Fruit fly (Drosophila melanogaster) whole organism, embryonic: Measurements from ENCODE around the gene rogdi.

ENCODE experiments used
- Ada2b ChIP-seq: fragments of 200-800 bp; sonication (Bioruptor generic); IDR thresholded peaks from 2 replicates; pipeline ENCODE4 v1.3.6; 2022; ENCODE audit warnings: missing biosample characterization, missing genetic modification characterization
- CG10274 ChIP-seq: fragments of 200-800 bp; sonication (Bioruptor generic); optimal IDR thresholded peaks from 3 replicates; lab custom pipeline; 2017; ENCODE audit warnings: missing biosample characterization, mild to moderate bottlenecking, missing genetic modification characterization
- CG10959 ChIP-seq: fragments of 200-800 bp; sonication (Bioruptor generic); IDR thresholded peaks from 2 replicates; pipeline ENCODE4 v1.3.6; 2022; ENCODE audit warnings: missing biosample characterization, missing genetic modification characterization
- CG10979 ChIP-seq: fragments of 200-800 bp; sonication (Bioruptor generic); optimal IDR thresholded peaks from 2 replicates; lab custom pipeline; 2018; ENCODE audit warnings: missing biosample characterization, mild to moderate bottlenecking, missing genetic modification characterization, moderate library complexity
- CG11456 ChIP-seq: fragments of 200-800 bp; sonication (Bioruptor generic); IDR thresholded peaks from 3 replicates; pipeline ENCODE4 v1.3.6; 2022; ENCODE audit warnings: missing biosample characterization, missing genetic modification characterization
- CG12219 ChIP-seq: fragments of 200-800 bp; sonication (Bioruptor generic); optimal IDR thresholded peaks from 3 replicates; lab custom pipeline; 2018; ENCODE audit warnings: missing biosample characterization, mild to moderate bottlenecking, missing genetic modification characterization
- CG12769 ChIP-seq: fragments of 200-800 bp; sonication (Bioruptor generic); optimal IDR thresholded peaks from 2 replicates; lab custom pipeline; 2019; ENCODE audit warnings: missing biosample characterization, mild to moderate bottlenecking, missing genetic modification characterization, moderate library complexity
- CG13123 ChIP-seq: fragments of 200-800 bp; sonication (Bioruptor generic); optimal IDR thresholded peaks from 2 replicates; lab custom pipeline; 2016; ENCODE audit warnings: missing biosample characterization, missing genetic modification characterization
- CG13287 ChIP-seq: fragments of 200-800 bp; sonication (Bioruptor generic); IDR thresholded peaks from 2 replicates; pipeline ENCODE4 v1.3.6; 2022; ENCODE audit warnings: missing biosample characterization, missing genetic modification characterization; ENCODE audit not compliant: partially characterized antibody
- CG15479 ChIP-seq: fragments of 200-800 bp; sonication (Bioruptor generic); optimal IDR thresholded peaks from 3 replicates; lab custom pipeline; 2019; ENCODE audit warnings: missing biosample characterization, mild to moderate bottlenecking, missing genetic modification characterization, moderate library complexity
- CG16815 ChIP-seq: fragments of 200-800 bp; sonication (Bioruptor generic); optimal IDR thresholded peaks from 3 replicates; lab custom pipeline; 2017; ENCODE audit warnings: missing biosample characterization, mild to moderate bottlenecking, missing genetic modification characterization
- CG2120 ChIP-seq: fragments of 200-800 bp; sonication (Bioruptor generic); optimal IDR thresholded peaks from 3 replicates; lab custom pipeline; 2016; ENCODE audit warnings: missing biosample characterization, missing genetic modification characterization
- CG31224 ChIP-seq: fragments of 200-800 bp; sonication (Bioruptor generic); IDR thresholded peaks from 2 replicates; pipeline ENCODE4 v1.3.6; 2022; ENCODE audit warnings: missing biosample characterization, missing genetic modification characterization
- CG34422 ChIP-seq: fragments of 200-800 bp; sonication (Bioruptor generic); IDR thresholded peaks from 3 replicates; pipeline ENCODE4 v1.3.6; 2022; ENCODE audit warnings: missing biosample characterization, missing genetic modification characterization
- CG4360 ChIP-seq: fragments of 200-800 bp; sonication (Bioruptor generic); IDR thresholded peaks from 2 replicates; pipeline ENCODE4 v1.3.6; 2022; ENCODE audit warnings: missing biosample characterization, missing genetic modification characterization
- CG43689 ChIP-seq: fragments of 200-800 bp; sonication (Bioruptor generic); IDR thresholded peaks from 2 replicates; pipeline ENCODE4 v1.3.6; 2022; ENCODE audit warnings: missing biosample characterization, missing genetic modification characterization
- CG4707 ChIP-seq: fragments of 200-800 bp; sonication (Bioruptor generic); optimal IDR thresholded peaks from 2 replicates; lab custom pipeline; 2018; ENCODE audit warnings: missing biosample characterization, mild to moderate bottlenecking, missing genetic modification characterization, moderate library complexity
- CG4820 ChIP-seq: fragments of 200-800 bp; sonication (Bioruptor generic); optimal IDR thresholded peaks from 3 replicates; lab custom pipeline; 2016; ENCODE audit warnings: missing biosample characterization, missing genetic modification characterization
- CG7271 ChIP-seq: fragments of 200-800 bp; sonication (Bioruptor generic); optimal IDR thresholded peaks from 2 replicates; lab custom pipeline; 2018; ENCODE audit warnings: missing biosample characterization, mild to moderate bottlenecking, missing genetic modification characterization, moderate library complexity
- CG8290 ChIP-seq, 3 experiments: fragments of 200-800 bp; sonication (Bioruptor generic); optimal IDR thresholded peaks; 2 replicates each; lab custom pipeline; 2016 to 2019; ENCODE audit warnings: missing biosample characterization in 3 of 3, missing genetic modification characterization in 3 of 3, mild to moderate bottlenecking in 2 of 3, moderate library complexity in 1 of 3
- CrebB ChIP-seq: fragments of 200-800 bp; sonication (Bioruptor generic); optimal IDR thresholded peaks from 3 replicates; lab custom pipeline; 2018; ENCODE audit warnings: missing biosample characterization, mild to moderate bottlenecking, missing genetic modification characterization
- Dad ChIP-seq: fragments of 200-800 bp; sonication (Bioruptor generic); optimal IDR thresholded peaks from 3 replicates; lab custom pipeline; 2016; ENCODE audit warnings: missing biosample characterization, missing genetic modification characterization
- Dip2 ChIP-seq: fragments of 200-800 bp; sonication (Bioruptor generic); IDR thresholded peaks from 2 replicates; pipeline ENCODE4 v1.3.6; 2022; ENCODE audit warnings: missing biosample characterization, missing genetic modification characterization
- Dref ChIP-seq: fragments of 200-800 bp; sonication (Bioruptor generic); IDR thresholded peaks from 2 replicates; pipeline ENCODE4 v1.3.6; 2022; ENCODE audit warnings: missing biosample characterization, missing genetic modification characterization
- HLH4C ChIP-seq: fragments of 200-800 bp; sonication (Bioruptor generic); IDR thresholded peaks from 3 replicates; pipeline ENCODE4 v1.3.6; 2022; ENCODE audit warnings: missing biosample characterization, missing genetic modification characterization; ENCODE audit not compliant: partially characterized antibody
- Hey ChIP-seq: fragments of 200-800 bp; sonication (Bioruptor generic); optimal IDR thresholded peaks from 3 replicates; lab custom pipeline; 2018; ENCODE audit warnings: missing biosample characterization, mild to moderate bottlenecking, missing genetic modification characterization
- MBD-R2 ChIP-seq: fragments of 200-800 bp; sonication (Bioruptor generic); IDR thresholded peaks from 2 replicates; pipeline ENCODE4 v1.3.6; 2022; ENCODE audit warnings: missing biosample characterization, missing genetic modification characterization
- MTF-1 ChIP-seq: fragments of 200-800 bp; sonication (Bioruptor generic); optimal IDR thresholded peaks from 2 replicates; lab custom pipeline; 2018; ENCODE audit warnings: missing biosample characterization, mild to moderate bottlenecking, missing genetic modification characterization, borderline replicate concordance
- Mes4 ChIP-seq: fragments of 200-800 bp; sonication (Bioruptor generic); optimal IDR thresholded peaks from 2 replicates; lab custom pipeline; 2016; ENCODE audit warnings: missing biosample characterization, missing genetic modification characterization
- NFAT ChIP-seq: fragments of 200-800 bp; sonication (Bioruptor generic); IDR thresholded peaks from 2 replicates; pipeline ENCODE4 v1.3.6; 2022; ENCODE audit warnings: missing biosample characterization, missing genetic modification characterization
- ac ChIP-seq: fragments of 200-800 bp; sonication (Bioruptor generic); optimal IDR thresholded peaks from 3 replicates; lab custom pipeline; 2017; ENCODE audit warnings: missing biosample characterization, mild to moderate bottlenecking, missing genetic modification characterization
- ap ChIP-seq: fragments of 200-800 bp; sonication (Bioruptor generic); IDR thresholded peaks from 2 replicates; pipeline ENCODE4 v1.3.6; 2022; ENCODE audit warnings: missing biosample characterization, missing genetic modification characterization
- br ChIP-seq: fragments of >200 bp; optimal IDR thresholded peaks from 2 replicates; lab custom pipeline; 2017
- cato ChIP-seq: fragments of 200-800 bp; sonication (Bioruptor generic); optimal IDR thresholded peaks from 2 replicates; lab custom pipeline; 2016; ENCODE audit warnings: missing biosample characterization, missing genetic modification characterization, borderline replicate concordance
- cg ChIP-seq: fragments of 200-800 bp; sonication (Bioruptor generic); optimal IDR thresholded peaks from 3 replicates; lab custom pipeline; 2019; ENCODE audit warnings: missing biosample characterization, mild to moderate bottlenecking, missing genetic modification characterization, moderate library complexity
- chm ChIP-seq: fragments of 200-800 bp; sonication (Bioruptor generic); IDR thresholded peaks from 2 replicates; pipeline ENCODE4 v1.3.6; 2022; ENCODE audit warnings: missing biosample characterization, missing genetic modification characterization
- croc ChIP-seq: fragments of 200-800 bp; sonication (Bioruptor generic); conservative IDR thresholded peaks from 3 replicates; pipeline ENCODE4 v1.3.6; 2022; ENCODE audit warnings: missing biosample characterization, missing genetic modification characterization
- eve ChIP-seq, 2 experiments: fragments of >200 bp; optimal IDR thresholded peaks; 2 replicates each; lab custom pipeline; 2017; ENCODE audit warnings: missing biosample characterization in 2 of 2, missing genetic modification characterization in 2 of 2
- gem ChIP-seq: fragments of 200-800 bp; sonication (Bioruptor generic); optimal IDR thresholded peaks from 2 replicates; lab custom pipeline; 2019; ENCODE audit warnings: missing biosample characterization, mild to moderate bottlenecking, missing genetic modification characterization, moderate library complexity
- gsb ChIP-seq: fragments of 200-800 bp; sonication (Bioruptor generic); IDR thresholded peaks from 2 replicates; pipeline ENCODE4 v1.3.6; 2022; ENCODE audit warnings: missing biosample characterization, missing genetic modification characterization
- hbn ChIP-seq: fragments of 200-800 bp; sonication (Bioruptor generic); IDR thresholded peaks from 2 replicates; pipeline ENCODE4 v1.3.6; 2022; ENCODE audit warnings: missing biosample characterization, missing genetic modification characterization; ENCODE audit not compliant: partially characterized antibody
- lmd ChIP-seq: fragments of 200-800 bp; sonication (Bioruptor generic); IDR thresholded peaks from 2 replicates; pipeline ENCODE4 v1.3.6; 2022; ENCODE audit warnings: missing biosample characterization, missing genetic modification characterization
- nerfin-2 ChIP-seq: fragments of 200-800 bp; sonication (Bioruptor generic); IDR thresholded peaks from 2 replicates; pipeline ENCODE4 v1.3.6; 2022; ENCODE audit warnings: missing biosample characterization, missing genetic modification characterization; ENCODE audit not compliant: partially characterized antibody
- oc ChIP-seq: fragments of 200-800 bp; sonication (Bioruptor generic); optimal IDR thresholded peaks from 2 replicates; lab custom pipeline; 2018; ENCODE audit warnings: missing biosample characterization, mild to moderate bottlenecking, missing genetic modification characterization, moderate library complexity
- row ChIP-seq: fragments of 200-800 bp; sonication (Bioruptor generic); IDR thresholded peaks from 3 replicates; pipeline ENCODE4 v1.3.6; 2022; ENCODE audit warnings: missing biosample characterization, missing genetic modification characterization
- salm ChIP-seq: fragments of 200-800 bp; sonication (Bioruptor generic); optimal IDR thresholded peaks from 2 replicates; lab custom pipeline; 2018; ENCODE audit warnings: missing biosample characterization, mild to moderate bottlenecking, missing genetic modification characterization
- sna ChIP-seq: fragments of 200-800 bp; sonication (Bioruptor generic); IDR thresholded peaks from 2 replicates; pipeline ENCODE4 v1.3.6; 2022; ENCODE audit warnings: missing biosample characterization, missing genetic modification characterization; ENCODE audit not compliant: partially characterized antibody
- tna ChIP-seq: fragments of 200-800 bp; sonication (Bioruptor generic); IDR thresholded peaks from 2 replicates; pipeline ENCODE4 v1.3.6; 2022; ENCODE audit warnings: missing biosample characterization, missing genetic modification characterization; ENCODE audit not compliant: partially characterized antibody
- vvl ChIP-seq: fragments of 200-800 bp; sonication (Bioruptor generic); IDR thresholded peaks from 2 replicates; pipeline ENCODE4 v1.3.6; 2022; ENCODE audit warnings: missing biosample characterization, missing genetic modification characterization
- wdn ChIP-seq: fragments of 200-800 bp; sonication (Bioruptor generic); IDR thresholded peaks from 2 replicates; pipeline ENCODE4 v1.3.6; 2022; ENCODE audit warnings: missing biosample characterization, missing genetic modification characterization

Gene rogdi

dm6 chr3L:17004218-17004759 lies 45.0 kb upstream of the rogdi start (continued):
- TF ChIP-seq CG15479 (GFP tag; lab: Kevin White, UChicago) (no peak), CrebB (tag; lab: Kevin White, UChicago) (peak; percentile 52), row (GFP tag; lab: Robert Waterston, UW) (peak; percentile 83), Mes4 (GFP tag; lab: Kevin White, UChicago) (peak; percentile 73), oc (tag; lab: Kevin White, UChicago) (peak; percentile 50), CG12769 (tag; lab: Kevin White, UChicago) (peak; percentile 66), CG13287 (GFP tag; lab: Robert Waterston, UW) (no peak), CG4360 (no peak), croc (GFP tag; lab: Robert Waterston, UW) (peak; percentile 77), HLH4C (GFP tag; lab: Robert Waterston, UW) (no peak), cg (GFP tag; lab: Kevin White, UChicago) (no peak), CG7271 (no peak), CG43689 (GFP tag; lab: Robert Waterston, UW) (peak; percentile 79), hbn (no peak), CG11456 (peak; percentile 71), CG4707 (GFP tag; lab: Kevin White, UChicago) (peak; percentile 42), CG31224 (GFP tag; lab: Robert Waterston, UW) (peak; percentile 75), CG10959 (GFP tag; lab: Robert Waterston, UW) (peak; percentile 33; the same call in 1 of the 2 replicates), CG12219 (GFP tag; lab: Kevin White, UChicago) (peak; percentile 87), Dip2 (peak; percentile 29; the same call in 1 of the 2 replicates), CG16815 (GFP tag; lab: Kevin White, UChicago) (peak; percentile 73), br (lab: Kevin White, UChicago) (no peak), chm (GFP tag; lab: Robert Waterston, UW) (no peak), vvl (GFP tag; lab: Robert Waterston, UW) (peak; percentile 80), ac (GFP tag; lab: Kevin White, UChicago) (no peak), wdn (GFP tag; lab: Robert Waterston, UW) (peak; percentile 63), CG10274 (GFP tag; lab: Kevin White, UChicago) (peak; percentile 82), CG10979 (tag; lab: Kevin White, UChicago) (peak; percentile 79), NFAT (peak; percentile 67), nerfin-2 (GFP tag; lab: Robert Waterston, UW) (no peak), CG13123 (GFP tag; lab: Kevin White, UChicago) (peak; percentile 77), tna (GFP tag; lab: Robert Waterston, UW) (no peak), CG4820 (GFP tag; lab: Kevin White, UChicago) (peak; percentile 81), Dad (GFP tag; lab: Kevin White, UChicago) (peak; percentile 84)

- TF ChIP-seq CG34422 (GFP tag; lab: Robert Waterston, UW) (peak; percentile 36; the same call in 1 of the 3 replicates), gem (tag; lab: Kevin White, UChicago) (no peak), gsb (GFP tag; lab: Robert Waterston, UW) (0 out of 2 replicates have a peak, but pooled peaks have one; percentile 20), CG2120 (GFP tag; lab: Kevin White, UChicago) (no peak), Hey (tag; lab: Kevin White, UChicago) (no peak), cato (GFP tag; lab: Kevin White, UChicago) (no peak), sna (GFP tag; lab: Robert Waterston, UW) (no peak), Dref (GFP tag; lab: Robert Waterston, UW) (no peak), CG8290 (GFP tag; optimal IDR thresholded peaks at IDR 0.05; lab: Kevin White, UChicago) (no peak), CG8290 (tag; optimal IDR thresholded peaks at IDR 0.05; lab: Kevin White, UChicago) (peak in 1 of 2 experiments; percentile 13), salm (tag; lab: Kevin White, UChicago) (no peak), ap (no peak), eve (GFP tag; optimal IDR thresholded peaks at IDR 0.05; lab: Kevin White, UChicago) (no peak), lmd (GFP tag; lab: Robert Waterston, UW) (peak; percentile 32; the same call in 1 of the 2 replicates), MBD-R2 (GFP tag; lab: Robert Waterston, UW) (no peak), Ada2b (GFP tag; lab: Robert Waterston, UW) (no peak), MTF-1 (GFP tag; lab: Kevin White, UChicago) (no peak)
These were observed 44.4 kb upstream of the rogdi start for dm6 chr3L:17004765-17005414.
